Fruit fly (Drosophila melanogaster) whole organism, prepupa: ENCODE measurements around the gene PGAP2.
A peak's percentile ranks its signal among the peaks of the same experiment; 100 is the strongest.

Experiments
- Blimp-1 ChIP-seq: fragments of 200-800 bp; sonication (Bioruptor generic); optimal IDR thresholded peaks from 3 replicates; lab custom pipeline; 2017; ENCODE audit warnings: missing biosample characterization, missing genetic modification characterization, mild to moderate bottlenecking, moderate library complexity, missing genetic modification reagents
- CG10631 ChIP-seq: fragments of 200-800 bp; sonication (Bioruptor generic); optimal IDR thresholded peaks from 2 replicates; lab custom pipeline; 2016; ENCODE audit warnings: missing biosample characterization, missing genetic modification characterization
- CG10669 ChIP-seq: fragments of 200-800 bp; sonication (Bioruptor generic); optimal IDR thresholded peaks from 3 replicates; lab custom pipeline; 2018; ENCODE audit warnings: missing biosample characterization, mild to moderate bottlenecking, missing genetic modification characterization, moderate library complexity
- CG11762 ChIP-seq: fragments of 200-800 bp; sonication (Bioruptor generic); optimal IDR thresholded peaks from 3 replicates; lab custom pipeline; 2016; ENCODE audit warnings: missing biosample characterization, missing genetic modification characterization; ENCODE audit not compliant: insufficient read depth
- CG11902 ChIP-seq: fragments of 200-800 bp; sonication (Bioruptor generic); optimal IDR thresholded peaks from 3 replicates; lab custom pipeline; 2016; ENCODE audit warnings: missing biosample characterization, missing genetic modification characterization
- CG1621 ChIP-seq: fragments of 200-800 bp; sonication (Bioruptor generic); optimal IDR thresholded peaks from 3 replicates; lab custom pipeline; 2018; ENCODE audit warnings: missing biosample characterization, mild to moderate bottlenecking, missing genetic modification characterization
- CG16779 ChIP-seq: fragments of 200-800 bp; sonication (Bioruptor generic); optimal IDR thresholded peaks from 3 replicates; lab custom pipeline; 2017; ENCODE audit warnings: missing biosample characterization, mild to moderate bottlenecking, missing genetic modification characterization
- CG3032 ChIP-seq: fragments of 200-800 bp; optimal IDR thresholded peaks from 2 replicates; lab custom pipeline; 2019; ENCODE audit warnings: missing biosample characterization, mild to moderate bottlenecking, missing genetic modification characterization, moderate library complexity
- CG32006 ChIP-seq: fragments of 200-800 bp; sonication (Bioruptor generic); optimal IDR thresholded peaks from 3 replicates; lab custom pipeline; 2017; ENCODE audit warnings: missing biosample characterization, mild to moderate bottlenecking, missing genetic modification characterization
- CG34406 ChIP-seq: fragments of 200-800 bp; sonication (Bioruptor generic); optimal IDR thresholded peaks from 3 replicates; lab custom pipeline; 2016; ENCODE audit warnings: missing biosample characterization, missing genetic modification characterization
- CG3919 ChIP-seq: fragments of 200-800 bp; sonication (Bioruptor generic); optimal IDR thresholded peaks from 3 replicates; lab custom pipeline; 2016; ENCODE audit warnings: missing biosample characterization, missing genetic modification characterization
- CG4318 ChIP-seq: fragments of 200-800 bp; sonication (Bioruptor generic); optimal IDR thresholded peaks from 3 replicates; lab custom pipeline; 2017; ENCODE audit warnings: missing biosample characterization, mild to moderate bottlenecking, missing genetic modification characterization
- CG6163 ChIP-seq: fragments of 200-800 bp; sonication (Bioruptor generic); IDR thresholded peaks from 3 replicates; pipeline ENCODE4 v1.3.6; 2022; ENCODE audit warnings: missing biosample characterization, missing genetic modification characterization
- CG6792 ChIP-seq: fragments of 200-800 bp; sonication (Bioruptor generic); optimal IDR thresholded peaks from 3 replicates; lab custom pipeline; 2016; ENCODE audit warnings: missing biosample characterization, missing genetic modification characterization
- CG6808 ChIP-seq: fragments of 200-800 bp; sonication (Bioruptor generic); optimal IDR thresholded peaks from 3 replicates; lab custom pipeline; 2017; ENCODE audit warnings: missing biosample characterization, missing genetic modification characterization, mild to moderate bottlenecking, moderate library complexity, missing genetic modification reagents
- CG8119 ChIP-seq: fragments of 200-800 bp; sonication (Bioruptor generic); IDR thresholded peaks from 3 replicates; pipeline ENCODE4 v1.3.6; 2022; ENCODE audit warnings: missing biosample characterization, missing genetic modification characterization
- CG9139 ChIP-seq: fragments of 200-800 bp; sonication (Bioruptor generic); optimal IDR thresholded peaks from 3 replicates; lab custom pipeline; 2017; ENCODE audit warnings: missing biosample characterization, mild to moderate bottlenecking, missing genetic modification characterization
- Eip75B ChIP-seq: fragments of 200-800 bp; sonication (Bioruptor generic); optimal IDR thresholded peaks from 3 replicates; lab custom pipeline; 2016; ENCODE audit warnings: missing biosample characterization, missing genetic modification characterization
- Eip93F ChIP-seq: fragments of 200-800 bp; sonication (Bioruptor generic); optimal IDR thresholded peaks from 2 replicates; lab custom pipeline; 2016; ENCODE audit warnings: missing biosample characterization, mild to moderate bottlenecking, missing genetic modification characterization
- Ets96B ChIP-seq: fragments of 200-800 bp; optimal IDR thresholded peaks from 2 replicates; lab custom pipeline; 2019; ENCODE audit warnings: missing biosample characterization, mild to moderate bottlenecking, missing genetic modification characterization, moderate library complexity
- Gug ChIP-seq: fragments of 200-800 bp; sonication (Bioruptor generic); IDR thresholded peaks from 2 replicates; pipeline ENCODE4 v1.3.6; 2022; ENCODE audit warnings: missing biosample characterization, missing genetic modification characterization
- Hr39 ChIP-seq: fragments of 200-800 bp; sonication (Bioruptor generic); optimal IDR thresholded peaks from 2 replicates; lab custom pipeline; 2016; ENCODE audit warnings: missing biosample characterization, missing genetic modification characterization
- Hr4 ChIP-seq: fragments of 200-800 bp; sonication (Bioruptor generic); optimal IDR thresholded peaks from 3 replicates; lab custom pipeline; 2016; ENCODE audit warnings: missing biosample characterization, missing genetic modification characterization
- Lpt ChIP-seq: fragments of 200-800 bp; sonication (Bioruptor generic); optimal IDR thresholded peaks from 3 replicates; lab custom pipeline; 2016; ENCODE audit warnings: missing biosample characterization, missing genetic modification characterization
- OdsH ChIP-seq: fragments of 200-800 bp; sonication (Bioruptor generic); optimal IDR thresholded peaks from 3 replicates; lab custom pipeline; 2016; ENCODE audit warnings: missing biosample characterization, missing genetic modification characterization
- Smox ChIP-seq: fragments of 200-800 bp; sonication (Bioruptor generic); optimal IDR thresholded peaks from 3 replicates; lab custom pipeline; 2016; ENCODE audit warnings: missing biosample characterization, missing genetic modification characterization
- Sox102F ChIP-seq: fragments of 200-800 bp; sonication (Bioruptor generic); optimal IDR thresholded peaks from 2 replicates; lab custom pipeline; 2016; ENCODE audit warnings: missing biosample characterization, mild to moderate bottlenecking, missing genetic modification characterization
- Sox14 ChIP-seq: fragments of 200-800 bp; sonication (Bioruptor generic); optimal IDR thresholded peaks from 3 replicates; lab custom pipeline; 2016; ENCODE audit warnings: missing biosample characterization, missing genetic modification characterization
- achi ChIP-seq: fragments of 200-800 bp; sonication (Bioruptor generic); optimal IDR thresholded peaks from 3 replicates; lab custom pipeline; 2016; ENCODE audit warnings: missing biosample characterization, missing genetic modification characterization
- acj6 ChIP-seq: fragments of 200-800 bp; sonication (Bioruptor generic); optimal IDR thresholded peaks from 3 replicates; lab custom pipeline; 2016; ENCODE audit warnings: missing biosample characterization, missing genetic modification characterization
- cyc ChIP-seq: fragments of 200-800 bp; sonication (Bioruptor generic); optimal IDR thresholded peaks from 3 replicates; lab custom pipeline; 2016; ENCODE audit warnings: missing biosample characterization, missing genetic modification characterization
- dac ChIP-seq: fragments of 200-800 bp; sonication (Bioruptor generic); optimal IDR thresholded peaks from 2 replicates; lab custom pipeline; 2017; ENCODE audit warnings: missing biosample characterization, mild to moderate bottlenecking, missing genetic modification characterization
- dsx ChIP-seq: fragments of 200-800 bp; optimal IDR thresholded peaks from 3 replicates; lab custom pipeline; 2019; ENCODE audit warnings: missing biosample characterization, mild to moderate bottlenecking, missing genetic modification characterization, moderate library complexity; ENCODE audit not compliant: poor library complexity, severe bottlenecking
- eg ChIP-seq: fragments of 200-800 bp; sonication (Bioruptor generic); IDR thresholded peaks from 3 replicates; pipeline ENCODE4 v1.3.6; 2022; ENCODE audit warnings: missing biosample characterization, missing genetic modification characterization
- esn ChIP-seq: fragments of 200-800 bp; sonication (Bioruptor generic); optimal IDR thresholded peaks from 2 replicates; lab custom pipeline; 2016; ENCODE audit warnings: missing biosample characterization, mild to moderate bottlenecking, missing genetic modification characterization, moderate library complexity
- fd59A ChIP-seq: fragments of 200-800 bp; sonication (Bioruptor generic); optimal IDR thresholded peaks from 2 replicates; lab custom pipeline; 2017; ENCODE audit warnings: missing biosample characterization, mild to moderate bottlenecking, missing genetic modification characterization, missing genetic modification reagents
- fd85E ChIP-seq: fragments of 200-800 bp; sonication (Bioruptor generic); optimal IDR thresholded peaks from 3 replicates; lab custom pipeline; 2016; ENCODE audit warnings: missing biosample characterization, missing genetic modification characterization
- fkh ChIP-seq: fragments of 200-800 bp; sonication (Bioruptor generic); optimal IDR thresholded peaks from 3 replicates; lab custom pipeline; 2017; ENCODE audit warnings: missing biosample characterization, mild to moderate bottlenecking, missing genetic modification characterization, moderate library complexity
- lz ChIP-seq: fragments of 200-800 bp; sonication (Bioruptor generic); optimal IDR thresholded peaks from 3 replicates; lab custom pipeline; 2016; ENCODE audit warnings: missing biosample characterization, missing genetic modification characterization
- pdm3 ChIP-seq: fragments of 200-800 bp; sonication (Bioruptor generic); optimal IDR thresholded peaks from 3 replicates; lab custom pipeline; 2016; ENCODE audit warnings: missing biosample characterization, missing genetic modification characterization
- salr ChIP-seq, 2 experiments: fragments of 200-800 bp; sonication (Bioruptor generic); optimal IDR thresholded peaks; 3 replicates each; lab custom pipeline; 2016 to 2018; ENCODE audit warnings: missing biosample characterization in 2 of 2, missing genetic modification characterization in 2 of 2, mild to moderate bottlenecking in 1 of 2
- spab ChIP-seq: fragments of 200-800 bp; sonication (Bioruptor generic); optimal IDR thresholded peaks from 2 replicates; lab custom pipeline; 2017; ENCODE audit warnings: missing biosample characterization, mild to moderate bottlenecking, missing genetic modification characterization, missing genetic modification reagents
- svp ChIP-seq: fragments of 200-800 bp; sonication (Bioruptor generic); peaks from one replicate; lab custom pipeline; 2016; ENCODE audit warnings: missing biosample characterization, missing genetic modification characterization
- vri ChIP-seq: fragments of 200-800 bp; sonication (Bioruptor generic); optimal IDR thresholded peaks from 3 replicates; lab custom pipeline; 2016; ENCODE audit warnings: missing biosample characterization, mild to moderate bottlenecking, missing genetic modification characterization

The PGAP2 gene

dm6 chr2L:819315-820032 lies at the start of gene PGAP2, which contains the start of gene Clp (continued):
- TF ChIP-seq svp (peak; percentile 86), CG9139 (GFP tag; lab: Kevin White, UChicago) (no peak), CG16779 (tag; lab: Kevin White, UChicago) (no peak), pdm3 (GFP tag; lab: Kevin White, UChicago) (no peak), CG4318 (GFP tag; lab: Kevin White, UChicago) (no peak), Ets96B (tag; lab: Kevin White, UChicago) (peak; percentile 69), CG11762 (peak; percentile 45), CG3919 (peak; percentile 44), fd59A (peak; percentile 51)

dm6 chr2L:868961-869360 lies 49.7 kb upstream of the PGAP2 start:
- TF ChIP-seq salr (GFP tag; optimal IDR thresholded peaks at IDR 0.05; lab: Kevin White, UChicago) (no peak), Eip75B (GFP tag; lab: Kevin White, UChicago) (no peak), Lpt (no peak), dac (GFP tag; lab: Kevin White, UChicago) (no peak), CG6808 (GFP tag; lab: Kevin White, UChicago) (no peak), Gug (GFP tag; lab: Robert Waterston, UW) (no peak), esn (GFP tag; lab: Kevin White, UChicago) (no peak), svp (no peak), vri (GFP tag; lab: Kevin White, UChicago) (no peak), CG3032 (tag; lab: Kevin White, UChicago) (no peak), CG32006 (GFP tag; lab: Kevin White, UChicago) (no peak)

DNA sequence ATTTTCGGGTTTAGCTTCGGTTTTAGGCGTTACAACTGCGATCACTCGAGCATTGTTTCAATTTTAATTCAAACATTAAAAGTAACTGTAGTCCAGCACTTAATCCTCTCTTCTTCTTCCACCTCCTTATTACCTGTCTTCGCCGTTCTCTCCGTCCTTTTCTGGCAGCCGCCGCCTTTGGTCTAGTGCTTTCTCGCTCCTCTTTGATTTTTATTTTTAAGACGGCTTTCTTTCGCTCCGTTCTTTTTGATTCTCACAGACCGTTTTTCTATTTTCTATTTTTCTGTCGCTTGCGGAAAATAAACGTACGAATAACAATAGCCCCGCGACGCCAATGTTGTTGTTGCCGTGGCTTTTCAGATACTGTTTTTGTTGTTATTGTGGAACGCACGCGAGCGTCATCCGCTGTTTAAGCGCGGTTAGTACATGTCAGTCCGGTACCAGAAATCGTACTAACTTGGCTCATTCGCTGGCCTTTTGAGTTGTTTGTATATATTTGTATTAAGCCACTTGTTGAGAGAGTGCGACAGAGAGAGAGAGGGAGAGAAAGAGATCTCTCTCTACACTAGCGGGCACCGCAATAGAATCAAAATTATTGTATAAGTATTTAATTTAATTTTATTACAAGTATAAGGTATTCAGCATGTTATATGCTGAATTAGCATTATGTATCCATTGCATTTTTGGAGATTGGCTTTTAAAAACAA lies 48.7 kb upstream of the PGAP2 start, which contains the start of gene aru:
Gene aru, minus strand, starts transcription at position 456 of the 707 bp plus-strand sequence.
- TF ChIP-seq dac (GFP tag; lab: Kevin White, UChicago) (no peak), svp (peak; percentile 54), Blimp-1 (GFP tag; lab: Kevin White, UChicago) (no peak), acj6 (peak; percentile 33), fd85E (GFP tag; lab: Kevin White, UChicago) (peak; percentile 25), achi (GFP tag; lab: Kevin White, UChicago) (peak; percentile 12), CG9139 (GFP tag; lab: Kevin White, UChicago) (no peak), fd59A (no peak), CG11902 (GFP tag; lab: Kevin White, UChicago) (no peak), CG1621 (no peak), Smox (GFP tag; lab: Kevin White, UChicago) (peak; percentile 21), CG8119 (GFP tag; lab: Robert Waterston, UW) (peak; percentile 66; the same call in 2 of the 3 replicates), Lpt (peak; percentile 25), CG6163 (peak; percentile 62; the same call in 1 of the 3 replicates), Sox102F (GFP tag; lab: Kevin White, UChicago) (peak; percentile 53), OdsH (GFP tag; lab: Kevin White, UChicago) (peak; percentile 16), CG16779 (tag; lab: Kevin White, UChicago) (peak; percentile 13), CG34406 (no peak), CG6792 (peak; percentile 1), cyc (GFP tag; lab: Kevin White, UChicago) (no peak), CG32006 (GFP tag; lab: Kevin White, UChicago) (peak; percentile 37), dsx (no peak), vri (GFP tag; lab: Kevin White, UChicago) (peak; percentile 28), lz (GFP tag; lab: Kevin White, UChicago) (peak; percentile 10), CG10631 (GFP tag; lab: Kevin White, UChicago) (no peak), fkh (GFP tag; lab: Kevin White, UChicago) (peak; percentile 57), Ets96B (tag; lab: Kevin White, UChicago) (peak; percentile 22), Eip93F (no peak), Hr39 (GFP tag; lab: Kevin White, UChicago) (no peak), eg (GFP tag; lab: Robert Waterston, UW) (peak; percentile 59; the same call in 2 of the 3 replicates), Sox14 (no peak), CG11762 (no peak), spab (GFP tag; lab: Kevin White, UChicago) (no peak), Hr4 (GFP tag; lab: Kevin White, UChicago) (peak; percentile 37), CG10669 (GFP tag; lab: Kevin White, UChicago) (peak; percentile 29)
